Worm (Caenorhabditis elegans): Measurements from ENCODE around the gene pkc-3.
A peak's percentile ranks its signal among the peaks of the same experiment; 100 is the strongest.

The pkc-3 gene

ce11 chrII:5332345-5333124 is 47.3 kb upstream of the pkc-3 start:
- peak; percentile 71 for TF ChIP-seq elt-2 (tag; optimal IDR thresholded peaks at IDR 0.05)
- TF ChIP-seq lin-15B (tag; optimal IDR thresholded peaks at IDR 0.05), result no peak
- TF ChIP-seq sea-2 (GFP tag; optimal IDR thresholded peaks at IDR 0.05), result no peak
- TF ChIP-seq jun-1 (tag; optimal IDR thresholded peaks at IDR 0.05), result peak; percentile 85
- TF ChIP-seq pha-4 (tag; optimal IDR thresholded peaks at IDR 0.05), result peak; percentile 53
- TF ChIP-seq lsy-12 (tag; optimal IDR thresholded peaks at IDR 0.05), result peak; percentile 4
- peak; percentile 36 for TF ChIP-seq pqm-1 (tag; optimal IDR thresholded peaks at IDR 0.05)
- peak; percentile 95 for TF ChIP-seq fos-1 (tag; optimal IDR thresholded peaks at IDR 0.05)
- TF ChIP-seq tbx-2 (tag; optimal IDR thresholded peaks at IDR 0.05), result no peak
- no peak for TF ChIP-seq nhr-25 (tag; optimal IDR thresholded peaks at IDR 0.05)
- TF ChIP-seq daf-12 (tag; optimal IDR thresholded peaks at IDR 0.05), result no peak

ce11 chrII:5333729-5334255 is 46.0 kb upstream of the pkc-3 start:
- no peak for TF ChIP-seq zag-1 (tag; optimal IDR thresholded peaks at IDR 0.05)
- TF ChIP-seq pha-4 (tag; optimal IDR thresholded peaks at IDR 0.05), result peak; percentile 47
- TF ChIP-seq elt-2 (tag; optimal IDR thresholded peaks at IDR 0.05), result peak; percentile 70

- TF ChIP-seq ceh-16 (tag; optimal IDR thresholded peaks at IDR 0.05) (no peak), zag-1 (tag; optimal IDR thresholded peaks at IDR 0.05) (no peak), R02D3.7 (tag; optimal IDR thresholded peaks at IDR 0.05) (no peak), nfya-1 (tag; optimal IDR thresholded peaks at IDR 0.05; ENCODE audit: insufficient read depth) (no peak), ztf-4 (tag; optimal IDR thresholded peaks at IDR 0.05) (no peak), nhr-28 (tag; optimal IDR thresholded peaks at IDR 0.05) (no peak), nhr-23 (tag; optimal IDR thresholded peaks at IDR 0.05) (no peak), lin-39 (tag; optimal IDR thresholded peaks at IDR 0.05) (no peak), skn-1 (tag; optimal IDR thresholded peaks at IDR 0.05) (no peak), nhr-67 (tag; optimal IDR thresholded peaks at IDR 0.05) (no peak), mml-1 (tag; optimal IDR thresholded peaks at IDR 0.05) (no peak), pqm-1 (tag; optimal IDR thresholded peaks at IDR 0.05) (no peak), eor-1 (tag; optimal IDR thresholded peaks at IDR 0.05) (no peak), nhr-237 (tag; optimal IDR thresholded peaks at IDR 0.05) (no peak), ceh-9 (tag; optimal IDR thresholded peaks at IDR 0.05) (no peak), lin-15B (tag; optimal IDR thresholded peaks at IDR 0.05) (no peak), egl-5 (tag; optimal IDR thresholded peaks at IDR 0.05) (no peak), snpc-4 (tag; optimal IDR thresholded peaks at IDR 0.05) (no peak), hmg-11 (tag; optimal IDR thresholded peaks at IDR 0.05) (no peak), elt-3 (tag; optimal IDR thresholded peaks at IDR 0.05) (no peak)
Observed at ce11 chrII:5334628-5335027, 45.2 kb upstream of the pkc-3 start.

DNA sequence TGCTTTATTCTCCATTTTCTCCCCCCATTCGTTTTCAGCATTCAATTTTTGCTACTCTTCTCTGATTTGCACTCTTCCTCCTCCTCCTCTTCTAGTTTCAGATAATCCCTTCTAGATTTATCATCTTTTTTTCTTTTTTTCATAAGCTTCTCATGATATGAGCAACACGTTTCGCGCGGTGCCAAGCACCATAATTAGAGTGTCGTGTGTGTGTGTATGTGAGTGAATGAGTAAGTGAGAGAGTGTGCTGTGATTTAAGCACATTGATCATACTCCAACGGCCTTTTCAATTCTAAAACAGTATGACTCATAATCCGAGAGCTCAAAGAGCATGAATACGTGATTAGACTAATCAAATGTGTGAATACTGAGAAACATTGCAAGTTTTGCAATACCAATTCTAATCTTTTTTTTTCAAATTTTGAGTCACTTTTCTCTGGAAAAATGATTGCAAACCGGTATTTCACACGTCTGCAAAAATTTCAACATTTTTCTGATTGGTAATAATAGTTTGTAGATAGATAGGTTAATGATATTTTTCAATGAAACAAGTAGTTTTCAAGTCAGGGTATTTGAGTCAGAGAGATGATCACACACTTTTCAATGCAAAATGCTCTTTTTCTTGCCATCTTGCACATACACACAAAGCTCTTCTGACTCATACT is 44.3 kb upstream of the pkc-3 start:
- TF ChIP-seq mml-1 (tag; optimal IDR thresholded peaks at IDR 0.05) (no peak), elt-2 (tag; optimal IDR thresholded peaks at IDR 0.05) (peak; percentile 11), aly-2 (tag; optimal IDR thresholded peaks at IDR 0.05) (no peak), sea-2 (GFP tag; optimal IDR thresholded peaks at IDR 0.05) (no peak), nhr-11 (tag; optimal IDR thresholded peaks at IDR 0.05) (peak; percentile 28), ceh-82 (tag; optimal IDR thresholded peaks at IDR 0.05) (no peak), jun-1 (tag; optimal IDR thresholded peaks at IDR 0.05) (peak; percentile 11), hmg-11 (tag; optimal IDR thresholded peaks at IDR 0.05) (peak; percentile 48), lin-39 (tag; optimal IDR thresholded peaks at IDR 0.05) (peak; percentile 51)

- TF ChIP-seq nfya-1 (tag; optimal IDR thresholded peaks at IDR 0.05; ENCODE audit: insufficient read depth) (peak; percentile 85), aly-2 (tag; optimal IDR thresholded peaks at IDR 0.05) (no peak), ama-1 (optimal IDR thresholded peaks at IDR 0.05) (peak; percentile 66), lin-39 (tag; optimal IDR thresholded peaks at IDR 0.05) (peak; percentile 68), hmg-11 (tag; optimal IDR thresholded peaks at IDR 0.05) (no peak), lsy-12 (tag; optimal IDR thresholded peaks at IDR 0.05) (no peak), snpc-4 (tag; optimal IDR thresholded peaks at IDR 0.05) (no peak), tbx-2 (tag; optimal IDR thresholded peaks at IDR 0.05) (peak; percentile 46), unc-39 (tag; optimal IDR thresholded peaks at IDR 0.05) (no peak), lin-15B (tag; optimal IDR thresholded peaks at IDR 0.05) (peak; percentile 6), zag-1 (tag; optimal IDR thresholded peaks at IDR 0.05) (peak; percentile 50), nhr-28 (tag; optimal IDR thresholded peaks at IDR 0.05) (no peak), eor-1 (tag; optimal IDR thresholded peaks at IDR 0.05) (no peak), ceh-28 (tag; optimal IDR thresholded peaks at IDR 0.05) (no peak), elt-2 (tag; optimal IDR thresholded peaks at IDR 0.05) (no peak), nhr-76 (tag; optimal IDR thresholded peaks at IDR 0.05) (no peak), sea-2 (GFP tag; optimal IDR thresholded peaks at IDR 0.05) (peak; percentile 6), ztf-4 (tag; optimal IDR thresholded peaks at IDR 0.05) (no peak), ZK546.5 (tag; optimal IDR thresholded peaks at IDR 0.05) (no peak), nhr-43 (tag; optimal IDR thresholded peaks at IDR 0.05; ENCODE audit: poor library complexity, severe bottlenecking) (no peak), nhr-77 (tag; optimal IDR thresholded peaks at IDR 0.05) (no peak), R02D3.7 (tag; optimal IDR thresholded peaks at IDR 0.05) (no peak), ceh-16 (tag; optimal IDR thresholded peaks at IDR 0.05) (no peak), fkh-10 (GFP tag; optimal IDR thresholded peaks at IDR 0.05) (peak; percentile 68), nhr-25 (tag; optimal IDR thresholded peaks at IDR 0.05) (no peak), egl-5 (tag; optimal IDR thresholded peaks at IDR 0.05) (peak; percentile 54)
Observed at ce11 chrII:5336035-5336376, 43.8 kb upstream of the pkc-3 start.
